Worm (Caenorhabditis elegans): ENCODE measurements around the gene C23H5.8.

DNA sequence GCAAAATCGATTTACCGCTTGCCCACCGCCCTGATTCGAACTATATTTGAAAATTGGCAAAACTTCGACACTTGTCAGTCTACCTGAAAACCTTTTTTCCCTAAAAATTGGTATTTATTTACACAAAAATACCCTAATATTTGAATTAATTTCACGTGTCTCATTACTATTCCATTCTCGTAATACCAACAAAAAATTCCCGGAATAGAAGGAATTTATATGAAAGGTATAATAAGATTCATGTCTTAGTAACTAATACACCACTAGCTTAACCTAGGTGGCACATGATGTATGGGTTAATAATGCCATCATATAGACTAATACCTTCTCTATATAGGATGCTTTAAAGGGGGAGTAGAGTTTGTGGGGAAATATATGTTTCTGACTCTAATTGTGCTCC is 4.1 kb upstream of the C23H5.8 start:
- TF ChIP-seq lin-11 (tag; optimal IDR thresholded peaks at IDR 0.05) (no peak), nhr-10 (tag; optimal IDR thresholded peaks at IDR 0.05) (no peak), zag-1 (tag; optimal IDR thresholded peaks at IDR 0.05) (no peak), fos-1 (tag; optimal IDR thresholded peaks at IDR 0.05) (no peak), sma-3 (GFP tag; optimal IDR thresholded peaks at IDR 0.05) (no peak), mab-5 (tag; optimal IDR thresholded peaks at IDR 0.05) (no peak), ama-1 (optimal IDR thresholded peaks at IDR 0.05) (no peak), ceh-16 (tag; optimal IDR thresholded peaks at IDR 0.05) (no peak), ztf-4 (tag; optimal IDR thresholded peaks at IDR 0.05) (no peak), ZK546.5 (tag; optimal IDR thresholded peaks at IDR 0.05) (no peak), sem-4 (tag; optimal IDR thresholded peaks at IDR 0.05) (no peak), egl-27 (tag; optimal IDR thresholded peaks at IDR 0.05) (no peak), ceh-82 (tag; optimal IDR thresholded peaks at IDR 0.05) (no peak), elt-3 (tag; optimal IDR thresholded peaks at IDR 0.05) (no peak)

All from whole organism, L2 larva.